Fruit fly (Drosophila melanogaster): ENCODE results near the gene CG7299.

The CG7299 gene

dm6 chr2L:10697992-10698391 lies 13.8 kb upstream of the CG7299 start, which contains the start of gene CG7300 (continued):
- TF ChIP-seq CG12744 (GFP tag; optimal IDR thresholded peaks at IDR 0.05) (no peak), CG32772 (GFP tag; IDR thresholded peaks at IDR 0.05) (peak; percentile 55), mirr (GFP tag; optimal IDR thresholded peaks at IDR 0.05) (no peak), CG4617 (GFP tag; optimal IDR thresholded peaks at IDR 0.05; ENCODE audit: borderline replicate concordance) (no peak), BtbVII (GFP tag; optimal IDR thresholded peaks at IDR 0.05) (peak; percentile 5), CG2129 (GFP tag; IDR thresholded peaks at IDR 0.05; ENCODE audit: partially characterized antibody) (no peak), Ravus (GFP tag; IDR thresholded peaks at IDR 0.05) (peak; percentile 26; the same call in 1 of the 2 replicates), Sin3A (optimal IDR thresholded peaks at IDR 0.05) (no peak), Deaf1 (tag; optimal IDR thresholded peaks at IDR 0.05) (no peak), CG11085 (GFP tag; IDR thresholded peaks at IDR 0.05) (no peak; the same call in 1 of the 2 replicates), ftz-f1 (GFP tag; optimal IDR thresholded peaks at IDR 0.05) (no peak), Hr78 (GFP tag; optimal IDR thresholded peaks at IDR 0.05) (no peak), D19B (GFP tag; optimal IDR thresholded peaks at IDR 0.05) (peak; percentile 11), toy (GFP tag; IDR thresholded peaks at IDR 0.05) (no peak), CG34422 (GFP tag; IDR thresholded peaks at IDR 0.05) (no peak), CG15601 (tag; optimal IDR thresholded peaks at IDR 0.05) (peak; percentile 8), Hand (GFP tag; optimal IDR thresholded peaks at IDR 0.05) (no peak), tin (GFP tag; optimal IDR thresholded peaks at IDR 0.05) (peak; percentile 50), Oli (tag; optimal IDR thresholded peaks at IDR 0.05) (peak; percentile 57), CG7745 (tag; optimal IDR thresholded peaks at IDR 0.05) (no peak), CG3847 (GFP tag; IDR thresholded peaks at IDR 0.05) (peak; percentile 63), da (GFP tag; optimal IDR thresholded peaks at IDR 0.05) (no peak), pfk (GFP tag; optimal IDR thresholded peaks at IDR 0.05) (no peak), jigr1 (GFP tag; IDR thresholded peaks at IDR 0.05) (no peak), CG10654 (GFP tag; optimal IDR thresholded peaks at IDR 0.05) (no peak), CG15696 (tag; optimal IDR thresholded peaks at IDR 0.05) (no peak), CG17186 (GFP tag; optimal IDR thresholded peaks at IDR 0.05) (no peak), kni (GFP tag; optimal IDR thresholded peaks at IDR 0.05) (no peak), cato (GFP tag; optimal IDR thresholded peaks at IDR 0.05; ENCODE audit: borderline replicate concordance) (peak; percentile 5), jing (GFP tag; optimal IDR thresholded peaks at IDR 0.05) (peak; percentile 17), CG18619 (GFP tag; optimal IDR thresholded peaks at IDR 0.05) (peak; percentile 23), bsh (GFP tag; optimal IDR thresholded peaks at IDR 0.05) (peak in 1 of 2 experiments; percentile 73), CG3995 (GFP tag; optimal IDR thresholded peaks at IDR 0.05) (no peak), sd (tag; optimal IDR thresholded peaks at IDR 0.05) (no peak), slp2 (GFP tag; optimal IDR thresholded peaks at IDR 0.05) (no peak), Hey (tag; optimal IDR thresholded peaks at IDR 0.05) (no peak), wdn (GFP tag; IDR thresholded peaks at IDR 0.05) (0 out of 2 replicates have a peak, but pooled peaks have one; percentile 43), dan (GFP tag; IDR thresholded peaks at IDR 0.05) (no peak), CG11247 (GFP tag; IDR thresholded peaks at IDR 0.05) (peak; percentile 70), twi (tag; optimal IDR thresholded peaks at IDR 0.05) (no peak), ewg (GFP tag; optimal IDR thresholded peaks at IDR 0.05) (no peak), CG8359 (GFP tag; optimal IDR thresholded peaks at IDR 0.05; ENCODE audit: borderline replicate concordance) (no peak), tna (GFP tag; IDR thresholded peaks at IDR 0.05; ENCODE audit: partially characterized antibody) (no peak), Dad (GFP tag; optimal IDR thresholded peaks at IDR 0.05) (peak; percentile 27), emc (GFP tag; optimal IDR thresholded peaks at IDR 0.05) (no peak), CG15514 (GFP tag; optimal IDR thresholded peaks at IDR 0.05) (peak; percentile 23), chinmo (GFP tag; IDR thresholded peaks at IDR 0.05; ENCODE audit: partially characterized antibody) (no peak), caup (GFP tag; optimal IDR thresholded peaks at IDR 0.05; ENCODE audit: severe bottlenecking) (peak; percentile 45), CG14014 (GFP tag; IDR thresholded peaks at IDR 0.05) (no peak), usp (GFP tag; optimal IDR thresholded peaks at IDR 0.05) (no peak), CHES-1-like (GFP tag; optimal IDR thresholded peaks at IDR 0.05) (no peak)

All from whole organism, embryonic.